Fruit fly (Drosophila melanogaster): Measurements from ENCODE around the gene Had1.

Gene Had1

dm6 chrX:16275168-16275853 lies 33.2 kb downstream of the Had1 start (continued):
- TF ChIP-seq sens (GFP tag) = peak; percentile 83
- no peak for TF ChIP-seq HLH54F (GFP tag; optimal IDR thresholded peaks at IDR 0.05)
- no peak for TF ChIP-seq CG10543 (GFP tag; optimal IDR thresholded peaks at IDR 0.05)
- TF ChIP-seq crp (GFP tag; optimal IDR thresholded peaks at IDR 0.05) = peak in 1 of 2 experiments; percentile 64
- no peak for TF ChIP-seq salm (tag; optimal IDR thresholded peaks at IDR 0.05)
- TF ChIP-seq cas (GFP tag; IDR thresholded peaks at IDR 0.05) = no peak
- no peak for TF ChIP-seq ab (GFP tag; optimal IDR thresholded peaks at IDR 0.05)

- peak; percentile 60 for TF ChIP-seq jumu (GFP tag; optimal IDR thresholded peaks at IDR 0.05)
- no peak for TF ChIP-seq ATbp (GFP tag; optimal IDR thresholded peaks at IDR 0.05)
- no peak for TF ChIP-seq pros (GFP tag; optimal IDR thresholded peaks at IDR 0.05)
- TF ChIP-seq zen2 (GFP tag; IDR thresholded peaks at IDR 0.05; ENCODE audit: partially characterized antibody) = no peak
- no peak for TF ChIP-seq Spps (tag; optimal IDR thresholded peaks at IDR 0.05)
- no peak for TF ChIP-seq ham (GFP tag; IDR thresholded peaks at IDR 0.05)
- peak; percentile 31 for TF ChIP-seq CG13894 (tag; optimal IDR thresholded peaks at IDR 0.05)
- TF ChIP-seq CG11247 (GFP tag; IDR thresholded peaks at IDR 0.05) = peak; percentile 56
- no peak for TF ChIP-seq pan (optimal IDR thresholded peaks at IDR 0.05)
- no peak for TF ChIP-seq pan (GFP tag; optimal IDR thresholded peaks at IDR 0.05 in 1 of 2, IDR thresholded peaks at IDR 0.05 in 1 of 2)
- TF ChIP-seq danr (GFP tag; IDR thresholded peaks at IDR 0.05) = no peak
- TF ChIP-seq CG17385 (GFP tag; optimal IDR thresholded peaks at IDR 0.05) = no peak
- no peak for TF ChIP-seq dmrt99B (tag; optimal IDR thresholded peaks at IDR 0.05)
- peak; percentile 65 for TF ChIP-seq CG2116 (GFP tag; optimal IDR thresholded peaks at IDR 0.05)
- no peak for TF ChIP-seq da (GFP tag; optimal IDR thresholded peaks at IDR 0.05)
- no peak for TF ChIP-seq Dfd (GFP tag; optimal IDR thresholded peaks at IDR 0.05)
- TF ChIP-seq CG34376 (GFP tag; optimal IDR thresholded peaks at IDR 0.05) = peak; percentile 57
- no peak for TF ChIP-seq fru (optimal IDR thresholded peaks at IDR 0.05)
- peak; percentile 33 for TF ChIP-seq CG4424 (GFP tag; optimal IDR thresholded peaks at IDR 0.05)
- peak; percentile 30; the same call in 1 of the 4 replicates for TF ChIP-seq Gug (GFP tag; IDR thresholded peaks at IDR 0.05)
- TF ChIP-seq pfk (GFP tag; optimal IDR thresholded peaks at IDR 0.05) = no peak
- no peak for TF ChIP-seq Blimp-1 (GFP tag; optimal IDR thresholded peaks at IDR 0.05)
- no peak for TF ChIP-seq CG9727 (GFP tag; optimal IDR thresholded peaks at IDR 0.05)
- TF ChIP-seq YL-1 (GFP tag; optimal IDR thresholded peaks at IDR 0.05) = peak; percentile 77
- no peak for TF ChIP-seq Ravus (GFP tag; IDR thresholded peaks at IDR 0.05)
- TF ChIP-seq az2 (GFP tag; optimal IDR thresholded peaks at IDR 0.05) = peak; percentile 11
- TF ChIP-seq ind (GFP tag; optimal IDR thresholded peaks at IDR 0.05) = peak; percentile 55
- peak; percentile 33 for TF ChIP-seq vfl (GFP tag; optimal IDR thresholded peaks at IDR 0.05)
- TF ChIP-seq Hr51 (GFP tag; optimal IDR thresholded peaks at IDR 0.05) = peak in 1 of 2 experiments; percentile 41
- no peak; the same call in 1 of the 2 replicates for TF ChIP-seq wor (GFP tag; IDR thresholded peaks at IDR 0.05)
- peak; percentile 82; the same call in 2 of the 4 replicates for TF ChIP-seq chinmo (GFP tag; IDR thresholded peaks at IDR 0.05; ENCODE audit: partially characterized antibody)
- peak; percentile 68 to 71 for TF ChIP-seq dpn (GFP tag; optimal IDR thresholded peaks at IDR 0.05)
- peak; percentile 84 for TF ChIP-seq Hmr (GFP tag; optimal IDR thresholded peaks at IDR 0.05)
- TF ChIP-seq Dad (GFP tag; optimal IDR thresholded peaks at IDR 0.05) = peak; percentile 51
- no peak for TF ChIP-seq CG7963 (GFP tag; IDR thresholded peaks at IDR 0.05; ENCODE audit: partially characterized antibody)
- TF ChIP-seq Kr (GFP tag; optimal IDR thresholded peaks at IDR 0.05) = no peak
- no peak for TF ChIP-seq sima (GFP tag; optimal IDR thresholded peaks at IDR 0.05)
- peak in 1 of 3 experiments; percentile 13 for TF ChIP-seq Stat92E (GFP tag; optimal IDR thresholded peaks at IDR 0.05)
- peak; percentile 54 for TF ChIP-seq ems (GFP tag; optimal IDR thresholded peaks at IDR 0.05)
- TF ChIP-seq Mad (GFP tag; optimal IDR thresholded peaks at IDR 0.05) = peak; percentile 11
- no peak for TF ChIP-seq sc (optimal IDR thresholded peaks at IDR 0.05)
- no peak for TF ChIP-seq sc (GFP tag; optimal IDR thresholded peaks at IDR 0.05)
These were observed 37.7 kb downstream of the Had1 start, which contains the start of gene Mfe2 for dm6 chrX:16270795-16271194. Mfe2 (plus strand) TSS chrX:16270951.

All from whole organism, embryonic.